Worm (Caenorhabditis elegans) whole organism, young adult: ENCODE data around the gene mff-1.

Experiments
- F39B2.1 ChIP-seq: fragments of 200-800 bp; sonication (Bioruptor generic); IDR thresholded peaks from 2 replicates; pipeline ENCODE4 v1.3.6; 2022; ENCODE audit warnings: missing genetic modification reagents, missing genetic modification characterization, missing compliant biosample characterization
- F55B11.4 ChIP-seq: sonication (generic microtip); optimal IDR thresholded peaks from 2 replicates; lab custom pipeline; 2016; ENCODE audit warnings: missing compliant biosample characterization, missing genetic modification characterization, borderline replicate concordance; ENCODE audit not compliant: insufficient read depth
- F57C9.4 ChIP-seq: sonication (generic microtip); optimal IDR thresholded peaks from 2 replicates; lab custom pipeline; 2017; ENCODE audit warnings: mild to moderate bottlenecking, missing genetic modification characterization, missing compliant biosample characterization
- ama-1 ChIP-seq, 3 experiments: fragments of 150-350 bp in 1 of 3; sonication (generic microtip) in 2 of 3; optimal IDR thresholded peaks; 2 replicates each; lab custom pipeline; 2014 to 2018; ENCODE audit warnings: missing biosample characterization in 2 of 3, missing genetic modification characterization in 2 of 3, missing genetic modification reagents in 2 of 3
- dpl-1 ChIP-seq: fragments of 150-350 bp; optimal IDR thresholded peaks from 2 replicates; lab custom pipeline; 2014; ENCODE audit warnings: missing biosample characterization, missing genetic modification reagents, missing genetic modification characterization
- hlh-26 ChIP-seq: fragments of 200-800 bp; sonication (Bioruptor generic); conservative IDR thresholded peaks from 2 replicates; pipeline ENCODE4 v1.3.6; 2022; ENCODE audit warnings: missing genetic modification reagents, missing genetic modification characterization, missing compliant biosample characterization
- nfyb-1 ChIP-seq: fragments of 200-800 bp; sonication (Bioruptor generic); IDR thresholded peaks from 2 replicates; pipeline ENCODE4 v1.3.6; 2022; ENCODE audit warnings: missing genetic modification reagents, missing genetic modification characterization, missing compliant biosample characterization
- nhr-120 ChIP-seq: fragments of 200-800 bp; sonication (Bioruptor generic); IDR thresholded peaks from 2 replicates; pipeline ENCODE4 v1.3.6; 2022; ENCODE audit warnings: missing genetic modification characterization, missing compliant biosample characterization
- pha-4 ChIP-seq: fragments of 150-350 bp; sonication (generic microtip); optimal IDR thresholded peaks from 2 replicates; lab custom pipeline; 2014; ENCODE audit warnings: missing biosample characterization, missing genetic modification reagents, missing genetic modification characterization
- tbp1 ChIP-seq: fragments of 200-800 bp; sonication (Bioruptor generic); optimal IDR thresholded peaks from 2 replicates; lab custom pipeline; 2018; ENCODE audit warnings: mild to moderate bottlenecking, missing genetic modification characterization, missing compliant biosample characterization
- unc-130 ChIP-seq: sonication (generic microtip); optimal IDR thresholded peaks from 2 replicates; lab custom pipeline; 2016; ENCODE audit warnings: missing genetic modification reagents, missing genetic modification characterization, missing compliant biosample characterization
- ztf-6 ChIP-seq: fragments of 200-800 bp; sonication (Bioruptor generic); IDR thresholded peaks from 2 replicates; pipeline ENCODE4 v1.3.6; 2022; ENCODE audit warnings: missing genetic modification reagents, missing genetic modification characterization, missing compliant biosample characterization

DNA sequence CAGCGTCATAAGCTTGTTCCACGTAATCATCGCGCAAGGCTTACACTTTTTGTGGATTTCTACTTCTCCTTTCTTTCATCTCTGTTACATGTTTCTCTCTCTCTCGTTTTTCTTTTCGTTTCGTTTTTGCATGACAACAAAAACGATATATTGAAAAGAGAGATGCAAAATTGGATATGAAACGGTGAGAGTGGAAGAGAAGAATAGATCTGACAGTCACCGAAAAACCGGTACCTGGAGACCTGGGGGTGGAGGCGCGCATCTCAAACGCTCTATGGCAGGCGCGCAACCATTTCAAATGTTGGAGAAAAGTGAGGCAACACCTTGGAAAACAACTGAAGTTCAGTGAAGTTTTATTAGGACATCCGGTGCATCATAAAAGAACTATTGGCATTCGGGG is 22.6 kb upstream of the mff-1 start:
- TF ChIP-seq ama-1 (optimal IDR thresholded peaks at IDR 0.05; lab: Kevin White, UChicago), result no peak
- TF ChIP-seq ama-1 (GFP tag; optimal IDR thresholded peaks at IDR 0.05; lab: Kevin White, UChicago), result no peak
- TF ChIP-seq nfyb-1 (GFP tag; lab: Robert Waterston, UW), result no peak
- TF ChIP-seq ztf-6 (GFP tag; lab: Robert Waterston, UW), result no peak
- TF ChIP-seq F57C9.4 (tag; lab: Kevin White, UChicago), result no peak
- TF ChIP-seq unc-130 (GFP tag; lab: Kevin White, UChicago), result no peak
- TF ChIP-seq tbp1 (GFP tag; lab: Kevin White, UChicago), result no peak
- no peak for TF ChIP-seq F39B2.1 (GFP tag; lab: Robert Waterston, UW)
- no peak for TF ChIP-seq nhr-120 (GFP tag; lab: Robert Waterston, UW)
- TF ChIP-seq pha-4 (tag; lab: Kevin White, UChicago), result no peak
- no peak for TF ChIP-seq F55B11.4
- TF ChIP-seq hlh-26 (GFP tag; lab: Robert Waterston, UW), result no peak
- no peak for TF ChIP-seq dpl-1 (GFP tag; lab: Kevin White, UChicago)
